Worm (Caenorhabditis elegans) whole organism, L4 larva: ENCODE results near the gene picc-1.

Source experiments
- F49E8.2 ChIP-seq: sonication (generic microtip); optimal IDR thresholded peaks from 2 replicates; lab custom pipeline; 2016; ENCODE audit warnings: missing compliant biosample characterization, mild to moderate bottlenecking, missing genetic modification characterization, borderline replicate concordance
- aly-2 ChIP-seq: sonication (generic microtip); optimal IDR thresholded peaks from 2 replicates; lab custom pipeline; 2018; ENCODE audit warnings: missing biosample characterization, missing genetic modification characterization
- lin-15B ChIP-seq: fragments of 150-350 bp; sonication (generic microtip); optimal IDR thresholded peaks from 3 replicates; lab custom pipeline; 2014; ENCODE audit warnings: missing biosample characterization, missing genetic modification characterization
- lsy-2 ChIP-seq, 2 experiments: fragments of 150-350 bp in 1 of 2; sonication (generic microtip) in 1 of 2; optimal IDR thresholded peaks; 2 replicates each; lab custom pipeline; 2014 to 2017; ENCODE audit warnings: missing biosample characterization in 2 of 2, missing genetic modification characterization in 2 of 2
- nhr-41 ChIP-seq: fragments of 200-800 bp; sonication (Bioruptor generic); IDR thresholded peaks from 2 replicates; pipeline ENCODE4 v1.3.6; 2022; ENCODE audit warnings: missing genetic modification reagents, missing genetic modification characterization, missing compliant biosample characterization
- skn-1 ChIP-seq: fragments of 150-350 bp; optimal IDR thresholded peaks from 2 replicates; lab custom pipeline; 2014; ENCODE audit warnings: missing biosample characterization, missing genetic modification characterization
- unc-130 ChIP-seq: sonication (generic microtip); optimal IDR thresholded peaks from 2 replicates; lab custom pipeline; 2016; ENCODE audit warnings: missing genetic modification reagents, missing genetic modification characterization, missing compliant biosample characterization

DNA sequence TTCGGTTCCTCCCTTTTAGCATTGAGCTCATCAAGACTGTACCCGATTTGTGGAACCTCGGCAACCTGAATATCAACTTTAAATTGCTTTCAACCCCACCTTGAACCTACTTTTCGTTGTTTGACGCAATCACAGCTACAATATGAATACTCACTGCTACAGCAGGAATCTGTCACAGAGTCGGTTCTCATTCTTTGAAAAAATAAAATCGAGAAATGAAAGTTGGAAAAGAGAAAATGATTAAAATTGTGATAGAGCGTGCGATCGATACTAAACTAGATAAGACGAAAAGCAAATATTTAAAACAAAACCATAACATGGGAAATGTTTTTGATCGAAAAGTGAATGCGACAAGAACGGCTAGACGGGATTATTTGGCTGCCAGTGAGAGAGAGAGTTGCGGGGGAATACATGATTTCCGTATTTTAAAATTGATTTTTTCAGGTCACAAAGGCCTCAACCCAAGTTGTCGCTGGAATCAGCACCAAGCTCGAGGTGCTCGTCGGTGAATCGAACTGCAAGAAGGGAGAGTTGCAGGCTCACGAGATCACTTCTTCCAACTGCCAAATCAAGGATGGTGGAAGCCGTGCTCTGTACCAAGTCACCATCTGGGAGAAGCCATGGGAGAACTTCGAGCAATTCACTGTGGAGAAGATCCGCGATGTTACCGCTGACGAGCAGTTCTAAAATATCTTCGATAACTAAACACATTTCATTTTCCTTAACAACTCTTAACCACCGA lies 26.2 kb downstream of the picc-1 start, which contains the start of gene R01B10.3:
- TF ChIP-seq lsy-2 (tag; optimal IDR thresholded peaks at IDR 0.05; lab: Kevin White, UChicago) (no peak), skn-1 (tag; lab: Kevin White, UChicago) (no peak), lin-15B (tag; lab: Kevin White, UChicago) (no peak), F49E8.2 (tag; lab: Kevin White, UChicago) (no peak), unc-130 (GFP tag; lab: Kevin White, UChicago) (no peak), aly-2 (tag; lab: Kevin White, UChicago) (no peak), nhr-41 (GFP tag; lab: Robert Waterston, UW) (no peak)
